Worm (Caenorhabditis elegans) whole organism, L3 larva: ENCODE results near the gene comt-3.

Experiments
- aly-2 ChIP-seq: fragments of 150-350 bp; optimal IDR thresholded peaks from 2 replicates; lab custom pipeline; 2014; ENCODE audit warnings: missing biosample characterization, missing genetic modification characterization
- ceh-28 ChIP-seq: fragments of 150-350 bp; optimal IDR thresholded peaks from 2 replicates; lab custom pipeline; 2014; ENCODE audit warnings: missing biosample characterization, missing genetic modification reagents, missing genetic modification characterization
- ceh-82 ChIP-seq: fragments of 150-350 bp; optimal IDR thresholded peaks from 2 replicates; lab custom pipeline; 2014; ENCODE audit warnings: missing biosample characterization, missing genetic modification characterization
- ceh-9 ChIP-seq: sonication (generic microtip); optimal IDR thresholded peaks from 2 replicates; lab custom pipeline; 2018; ENCODE audit warnings: missing biosample characterization, missing genetic modification characterization
- daf-12 ChIP-seq: fragments of 150-350 bp; optimal IDR thresholded peaks from 2 replicates; lab custom pipeline; 2014; ENCODE audit warnings: missing biosample characterization, missing genetic modification reagents, missing genetic modification characterization
- egl-5 ChIP-seq: fragments of 150-350 bp; optimal IDR thresholded peaks from 2 replicates; lab custom pipeline; 2017; ENCODE audit warnings: missing biosample characterization, missing genetic modification reagents, missing genetic modification characterization, inconsistent platforms
- elt-2 ChIP-seq: sonication (generic microtip); optimal IDR thresholded peaks from 2 replicates; lab custom pipeline; 2016; ENCODE audit warnings: missing genetic modification reagents, mild to moderate bottlenecking, missing genetic modification characterization, missing compliant biosample characterization
- eor-1 ChIP-seq, 2 experiments: fragments of 150-350 bp; optimal IDR thresholded peaks; 2 replicates each; lab custom pipeline; 2014 to 2018; ENCODE audit warnings: missing biosample characterization in 2 of 2, missing genetic modification characterization in 2 of 2
- fkh-10 ChIP-seq: sonication (generic microtip); optimal IDR thresholded peaks from 2 replicates; lab custom pipeline; 2017; ENCODE audit warnings: missing biosample characterization, missing genetic modification reagents, missing genetic modification characterization
- fkh-2 ChIP-seq: fragments of 150-350 bp; optimal IDR thresholded peaks from 2 replicates; lab custom pipeline; 2014; ENCODE audit warnings: missing biosample characterization, missing genetic modification reagents, missing genetic modification characterization
- fos-1 ChIP-seq: fragments of 150-350 bp; optimal IDR thresholded peaks from 2 replicates; lab custom pipeline; 2014; ENCODE audit warnings: missing biosample characterization, missing genetic modification characterization
- hmg-11 ChIP-seq: sonication (generic microtip); optimal IDR thresholded peaks from 2 replicates; lab custom pipeline; 2016; ENCODE audit warnings: missing genetic modification characterization, missing compliant biosample characterization
- jun-1 ChIP-seq: fragments of 150-350 bp; optimal IDR thresholded peaks from 2 replicates; lab custom pipeline; 2014; ENCODE audit warnings: missing biosample characterization, missing genetic modification reagents, missing genetic modification characterization
- lin-15B ChIP-seq: fragments of 150-350 bp; optimal IDR thresholded peaks from 2 replicates; lab custom pipeline; 2014; ENCODE audit warnings: missing biosample characterization, missing genetic modification characterization
- lin-39 ChIP-seq: fragments of 150-350 bp; optimal IDR thresholded peaks from 2 replicates; lab custom pipeline; 2018; ENCODE audit warnings: missing biosample characterization, missing genetic modification reagents, missing genetic modification characterization
- lsy-12 ChIP-seq: sonication (generic microtip); optimal IDR thresholded peaks from 2 replicates; lab custom pipeline; 2016; ENCODE audit warnings: mild to moderate bottlenecking, missing genetic modification characterization, missing compliant biosample characterization
- mdl-1 ChIP-seq: fragments of 150-350 bp; optimal IDR thresholded peaks from 2 replicates; lab custom pipeline; 2014; ENCODE audit warnings: missing biosample characterization, missing genetic modification characterization
- mml-1 ChIP-seq: fragments of 150-350 bp; sonication (generic microtip); optimal IDR thresholded peaks from 3 replicates; lab custom pipeline; 2014; ENCODE audit warnings: missing biosample characterization, missing genetic modification characterization
- nfya-1 ChIP-seq: sonication (generic microtip); optimal IDR thresholded peaks from 2 replicates; lab custom pipeline; 2017; ENCODE audit warnings: missing genetic modification characterization, mild to moderate bottlenecking, missing compliant biosample characterization, antibody characterized with exemption, moderate library complexity; ENCODE audit not compliant: insufficient read depth
- nhr-12 ChIP-seq: fragments of 150-350 bp; optimal IDR thresholded peaks from 2 replicates; lab custom pipeline; 2014; ENCODE audit warnings: missing biosample characterization, missing genetic modification characterization
- nhr-23 ChIP-seq: fragments of 150-350 bp; optimal IDR thresholded peaks from 2 replicates; lab custom pipeline; 2014; ENCODE audit warnings: missing biosample characterization, missing genetic modification reagents, missing genetic modification characterization
- nhr-28 ChIP-seq: fragments of 150-350 bp; optimal IDR thresholded peaks from 2 replicates; lab custom pipeline; 2014; ENCODE audit warnings: missing biosample characterization, missing genetic modification characterization
- nhr-43 ChIP-seq: sonication (generic microtip); optimal IDR thresholded peaks from 2 replicates; lab custom pipeline; 2016; ENCODE audit warnings: mild to moderate bottlenecking, missing genetic modification characterization, missing compliant biosample characterization; ENCODE audit not compliant: poor library complexity, severe bottlenecking
- nhr-76 ChIP-seq: fragments of 150-350 bp; sonication (generic microtip); optimal IDR thresholded peaks from 5 replicates; lab custom pipeline; 2014; ENCODE audit warnings: missing biosample characterization, missing genetic modification characterization
- nhr-77 ChIP-seq: fragments of 150-350 bp; optimal IDR thresholded peaks from 2 replicates; lab custom pipeline; 2014; ENCODE audit warnings: missing biosample characterization, missing genetic modification characterization
- pha-4 ChIP-seq: fragments of 150-350 bp; optimal IDR thresholded peaks from 2 replicates; lab custom pipeline; 2014; ENCODE audit warnings: missing biosample characterization, missing genetic modification reagents, missing genetic modification characterization
- pqm-1 ChIP-seq: fragments of 150-350 bp; optimal IDR thresholded peaks from 2 replicates; lab custom pipeline; 2017; ENCODE audit warnings: missing biosample characterization, missing genetic modification characterization, inconsistent platforms
- snpc-4 ChIP-seq: fragments of 150-350 bp; optimal IDR thresholded peaks from 2 replicates; lab custom pipeline; 2014; ENCODE audit warnings: missing biosample characterization, missing genetic modification characterization
- unc-62 ChIP-seq: fragments of 150-350 bp; sonication (generic microtip); optimal IDR thresholded peaks from 4 replicates; lab custom pipeline; 2014; ENCODE audit warnings: missing biosample characterization, missing genetic modification reagents, missing genetic modification characterization
- ztf-11 ChIP-seq: fragments of 150-350 bp; optimal IDR thresholded peaks from 2 replicates; lab custom pipeline; 2014; ENCODE audit warnings: missing biosample characterization, missing genetic modification characterization
- ztf-4 ChIP-seq: fragments of 150-350 bp; optimal IDR thresholded peaks from 2 replicates; lab custom pipeline; 2014; ENCODE audit warnings: missing biosample characterization, missing genetic modification characterization

Gene comt-3

ce11 chrV:2050790-2051189 lies 6.5 kb upstream of the comt-3 start:
- no peak for TF ChIP-seq fkh-10 (GFP tag; lab: Kevin White, UChicago)
- no peak for TF ChIP-seq snpc-4 (tag; lab: Kevin White, UChicago)
- no peak for TF ChIP-seq nhr-23 (tag; lab: Kevin White, UChicago)
- TF ChIP-seq ztf-4 (tag; lab: Kevin White, UChicago), result no peak

ce11 chrV:2051507-2051906 lies 5.8 kb upstream of the comt-3 start, which contains the start of gene Y40B10A.11:
Gene Y40B10A.11, minus strand, starts transcription at chrV:2051607.
- TF ChIP-seq lin-15B, result no peak
- TF ChIP-seq ztf-11, result no peak
- TF ChIP-seq nhr-76, result no peak
- TF ChIP-seq jun-1 (tag; lab: Kevin White, UChicago), result no peak
- no peak for TF ChIP-seq aly-2 (tag; lab: Kevin White, UChicago)
- no peak for TF ChIP-seq nhr-12 (tag; lab: Kevin White, UChicago)
- TF ChIP-seq pha-4 (tag; lab: Kevin White, UChicago), result no peak
- TF ChIP-seq ceh-82 (tag; lab: Kevin White, UChicago), result no peak
- TF ChIP-seq eor-1 (tag; optimal IDR thresholded peaks at IDR 0.05; lab: Kevin White, UChicago), result no peak
- no peak for TF ChIP-seq nhr-43 (tag; lab: Kevin White, UChicago)
- no peak for TF ChIP-seq fkh-2
- TF ChIP-seq ceh-28, result no peak
- TF ChIP-seq pqm-1, result no peak
- no peak for TF ChIP-seq fkh-10 (GFP tag; lab: Kevin White, UChicago)
- TF ChIP-seq lin-39 (tag; lab: Kevin White, UChicago), result no peak
- TF ChIP-seq nhr-23 (tag; lab: Kevin White, UChicago), result no peak

ce11 chrV:2053509-2053908 lies 3.8 kb upstream of the comt-3 start, which contains the start of gene comt-5:
Gene comt-5, minus strand, starts transcription at chrV:2053609.
- TF ChIP-seq fos-1, result no peak
- no peak for TF ChIP-seq lsy-12 (tag; lab: Kevin White, UChicago)
- no peak for TF ChIP-seq ztf-11
- TF ChIP-seq eor-1 (tag; optimal IDR thresholded peaks at IDR 0.05; lab: Kevin White, UChicago), result no peak
- no peak for TF ChIP-seq nhr-23 (tag; lab: Kevin White, UChicago)
- no peak for TF ChIP-seq snpc-4 (tag; lab: Kevin White, UChicago)

ce11 chrV:2054254-2054653 lies 3.1 kb upstream of the comt-3 start:
- no peak for TF ChIP-seq eor-1 (tag; optimal IDR thresholded peaks at IDR 0.05; lab: Kevin White, UChicago)
- no peak for TF ChIP-seq ceh-9 (tag; lab: Kevin White, UChicago)
- no peak for TF ChIP-seq mdl-1 (tag; lab: Kevin White, UChicago)
- TF ChIP-seq egl-5 (tag; lab: Kevin White, UChicago), result no peak
- TF ChIP-seq ztf-4 (tag; lab: Kevin White, UChicago), result no peak

DNA sequence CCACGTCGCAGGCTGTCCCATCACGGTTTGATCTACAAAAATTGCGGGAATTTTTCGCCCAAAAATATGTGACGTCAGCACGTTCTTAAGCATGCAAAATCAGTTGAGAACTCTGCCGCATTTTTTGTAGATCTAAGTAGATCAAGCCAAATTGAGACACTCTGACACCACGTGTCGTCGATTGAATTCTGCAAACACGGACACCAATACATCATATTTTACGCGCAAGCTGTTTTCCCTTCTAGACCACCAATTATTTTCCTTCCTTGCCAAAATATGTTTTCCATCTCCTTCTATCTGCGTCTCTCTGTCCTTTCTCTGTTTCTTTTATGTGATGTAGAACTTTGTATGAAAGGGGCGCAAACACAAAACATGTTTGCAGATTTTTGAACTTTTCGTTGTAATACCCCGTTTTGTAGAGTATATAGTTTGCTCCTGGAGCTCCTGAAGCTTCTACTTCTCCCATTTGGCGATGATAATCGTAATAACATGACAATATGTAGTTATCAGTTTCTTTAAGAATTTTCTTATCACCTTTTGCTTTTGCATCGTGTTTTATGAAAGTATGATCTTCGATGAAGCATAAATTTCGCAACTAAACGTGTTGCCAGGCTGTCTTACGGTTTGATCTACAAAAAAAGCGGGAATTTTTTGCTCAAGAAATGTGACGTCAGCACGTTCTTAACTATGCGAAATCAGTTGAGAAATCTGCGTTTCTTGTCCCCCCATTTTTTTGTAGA lies 1.4 kb upstream of the comt-3 start:
- TF ChIP-seq elt-2 (tag; lab: Kevin White, UChicago), result peak; percentile 63
- TF ChIP-seq lin-15B, result peak; percentile 8
- TF ChIP-seq nhr-76, result peak; percentile 25
- no peak for TF ChIP-seq lin-39 (tag; lab: Kevin White, UChicago)
- TF ChIP-seq nhr-28 (tag; lab: Kevin White, UChicago), result no peak
- peak; percentile 28 for TF ChIP-seq pqm-1
- peak; percentile 58 for TF ChIP-seq pha-4 (tag; lab: Kevin White, UChicago)
- TF ChIP-seq daf-12 (tag; lab: Kevin White, UChicago), result no peak

DNA sequence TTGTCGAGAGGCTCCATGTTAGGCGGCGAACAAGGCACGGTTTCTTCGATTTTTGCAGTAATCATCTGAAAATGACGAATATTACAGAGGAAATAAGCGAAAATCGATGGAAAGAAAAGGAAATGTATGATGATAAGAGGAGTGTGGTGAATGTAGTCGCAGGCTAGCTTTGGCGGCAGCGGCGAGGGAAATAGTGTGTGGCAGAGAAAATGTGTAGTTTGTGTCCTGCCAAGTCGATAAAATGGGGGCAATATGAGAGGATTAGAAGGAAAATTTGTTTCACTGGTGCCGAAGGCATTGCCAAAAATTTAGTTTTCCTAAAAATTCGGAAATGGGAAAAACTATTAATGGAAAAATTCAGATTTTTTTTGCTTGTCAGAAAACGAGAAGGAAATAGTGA lies 9.4 kb downstream of the comt-3 start, which contains the start of gene nhr-86:
Gene nhr-86, minus strand, starts transcription at position 71 of the 400 bp plus-strand sequence.
- TF ChIP-seq hmg-11 (peak; percentile 34), nhr-12 (tag; lab: Kevin White, UChicago) (no peak), mdl-1 (tag; lab: Kevin White, UChicago) (no peak), ceh-82 (tag; lab: Kevin White, UChicago) (no peak), nfya-1 (tag; lab: Kevin White, UChicago) (peak; percentile 18), elt-2 (tag; lab: Kevin White, UChicago) (peak; percentile 59), lin-15B (no peak), nhr-77 (tag; lab: Kevin White, UChicago) (no peak), mml-1 (no peak), unc-62 (GFP tag; lab: Kevin White, UChicago) (no peak)
